Fruit fly (Drosophila melanogaster): ENCODE data around the gene tos.

Gene tos

dm6 chr2L:18664707-18665550 is 16.9 kb downstream of the tos start:
- TF ChIP-seq twi (tag; optimal IDR thresholded peaks at IDR 0.05): peak; percentile 95
- no peak for TF ChIP-seq run (tag; optimal IDR thresholded peaks at IDR 0.05)
- 0 out of 3 replicates have a peak, but pooled peaks have one; percentile 17 for TF ChIP-seq Optix (GFP tag; IDR thresholded peaks at IDR 0.05)
- TF ChIP-seq lbe (GFP tag; optimal IDR thresholded peaks at IDR 0.05): peak; percentile 62
- TF ChIP-seq CG9932 (GFP tag; IDR thresholded peaks at IDR 0.05): no peak
- TF ChIP-seq crp (GFP tag; optimal IDR thresholded peaks at IDR 0.05): no peak
- TF ChIP-seq E2f2 (GFP tag; IDR thresholded peaks at IDR 0.05): no peak
- TF ChIP-seq Hmr (GFP tag; optimal IDR thresholded peaks at IDR 0.05): no peak
- TF ChIP-seq Mes4 (GFP tag; optimal IDR thresholded peaks at IDR 0.05): no peak
- peak; percentile 78 for TF ChIP-seq Ets65A (GFP tag)
- no peak for TF ChIP-seq CG11093 (GFP tag; IDR thresholded peaks at IDR 0.05)
- no peak for TF ChIP-seq CG4707 (GFP tag; optimal IDR thresholded peaks at IDR 0.05)
- no peak for TF ChIP-seq zfh1 (GFP tag; IDR thresholded peaks at IDR 0.05)
- no peak for TF ChIP-seq caup (GFP tag; optimal IDR thresholded peaks at IDR 0.05; ENCODE audit: severe bottlenecking)
- TF ChIP-seq Med (GFP tag): no peak
- no peak for TF ChIP-seq Doc2 (GFP tag; IDR thresholded peaks at IDR 0.05)
- TF ChIP-seq Oli (tag; optimal IDR thresholded peaks at IDR 0.05): no peak
- TF ChIP-seq nom (GFP tag; optimal IDR thresholded peaks at IDR 0.05): peak; percentile 78
- peak; percentile 63 for TF ChIP-seq sens (GFP tag)
- no peak for TF ChIP-seq sima (GFP tag; optimal IDR thresholded peaks at IDR 0.05)
- TF ChIP-seq dm (GFP tag; optimal IDR thresholded peaks at IDR 0.05): no peak
- TF ChIP-seq gro (GFP tag; optimal IDR thresholded peaks at IDR 0.05): no peak
- no peak for TF ChIP-seq CG11723 (GFP tag; optimal IDR thresholded peaks at IDR 0.05)
- TF ChIP-seq bsh (GFP tag; optimal IDR thresholded peaks at IDR 0.05): peak; percentile 10 to 58
- TF ChIP-seq Drgx (GFP tag; IDR thresholded peaks at IDR 0.05): peak; percentile 27; the same call in 1 of the 2 replicates
- no peak for TF ChIP-seq CG11695 (GFP tag; IDR thresholded peaks at IDR 0.05)
- no peak for TF ChIP-seq CG6791 (GFP tag; IDR thresholded peaks at IDR 0.05; ENCODE audit: partially characterized antibody)
- TF ChIP-seq CG10431 (GFP tag; optimal IDR thresholded peaks at IDR 0.05): no peak
- TF ChIP-seq corto (GFP tag; optimal IDR thresholded peaks at IDR 0.05): peak; percentile 48
- TF ChIP-seq Hr3 (GFP tag; optimal IDR thresholded peaks at IDR 0.05): no peak
- TF ChIP-seq ATbp (GFP tag; optimal IDR thresholded peaks at IDR 0.05): no peak
- TF ChIP-seq CG7963 (GFP tag; IDR thresholded peaks at IDR 0.05; ENCODE audit: partially characterized antibody): no peak

- TF ChIP-seq CG8765 (GFP tag; IDR thresholded peaks at IDR 0.05) (no peak), sens (GFP tag) (peak; percentile 58), gem (tag; optimal IDR thresholded peaks at IDR 0.05) (peak; percentile 3), ase (GFP tag; IDR thresholded peaks at IDR 0.05) (no peak), Drgx (GFP tag; IDR thresholded peaks at IDR 0.05) (peak; percentile 52), gro (GFP tag; optimal IDR thresholded peaks at IDR 0.05) (no peak), NK7.1 (GFP tag; optimal IDR thresholded peaks at IDR 0.05) (no peak), her (GFP tag; optimal IDR thresholded peaks at IDR 0.05) (no peak), z (GFP tag; IDR thresholded peaks at IDR 0.05) (0 out of 3 replicates have a peak, but pooled peaks have one; percentile 19), Fer1 (GFP tag; optimal IDR thresholded peaks at IDR 0.05) (no peak), aop (GFP tag; IDR thresholded peaks at IDR 0.05) (no peak), CG4820 (GFP tag; optimal IDR thresholded peaks at IDR 0.05) (no peak), Mes4 (GFP tag; optimal IDR thresholded peaks at IDR 0.05) (no peak), tx (GFP tag; optimal IDR thresholded peaks at IDR 0.05) (no peak)
These were observed 18.5 kb downstream of the tos start for dm6 chr2L:18663395-18663794.

Data from whole organism, embryonic.